Fruit fly (Drosophila melanogaster) whole organism, embryonic: ENCODE results near the gene CG32681.

Source experiments
- Adf1 ChIP-seq: fragments of 200-800 bp; sonication (Bioruptor generic); IDR thresholded peaks from 2 replicates; pipeline ENCODE4 v1.3.6; 2022; ENCODE audit warnings: missing biosample characterization, missing genetic modification characterization
- BEAF-32 ChIP-seq: fragments of 200-800 bp; sonication (Bioruptor generic); optimal IDR thresholded peaks from 3 replicates; lab custom pipeline; 2017; ENCODE audit warnings: missing biosample characterization, missing genetic modification characterization, mild to moderate bottlenecking, moderate library complexity, missing genetic modification reagents
- CG11560 ChIP-seq: fragments of 200-800 bp; sonication (Bioruptor generic); IDR thresholded peaks from 3 replicates; pipeline ENCODE4 v1.3.6; 2022; ENCODE audit warnings: missing biosample characterization, missing genetic modification characterization
- CG11696 ChIP-seq: fragments of 200-800 bp; sonication (Bioruptor generic); IDR thresholded peaks from 2 replicates; pipeline ENCODE4 v1.3.6; 2022; ENCODE audit warnings: missing biosample characterization, missing genetic modification characterization
- CG12236 ChIP-seq: fragments of 200-800 bp; sonication (Bioruptor generic); optimal IDR thresholded peaks from 2 replicates; lab custom pipeline; 2016; ENCODE audit warnings: missing biosample characterization, missing genetic modification characterization
- CG12391 ChIP-seq: fragments of 200-800 bp; sonication (Bioruptor generic); optimal IDR thresholded peaks from 3 replicates; lab custom pipeline; 2018; ENCODE audit warnings: missing biosample characterization, mild to moderate bottlenecking, missing genetic modification characterization, moderate library complexity
- CG12659 ChIP-seq: fragments of 200-800 bp; sonication (Bioruptor generic); optimal IDR thresholded peaks from 3 replicates; lab custom pipeline; 2017; ENCODE audit warnings: mild to moderate bottlenecking, missing biosample characterization, missing genetic modification reagents, missing genetic modification characterization
- CG13775 ChIP-seq: fragments of 200-800 bp; sonication (Bioruptor generic); optimal IDR thresholded peaks from 3 replicates; lab custom pipeline; 2017; ENCODE audit warnings: missing biosample characterization, mild to moderate bottlenecking, missing genetic modification characterization
- CG14710 ChIP-seq: fragments of 200-800 bp; sonication (Bioruptor generic); optimal IDR thresholded peaks from 3 replicates; lab custom pipeline; 2019; ENCODE audit warnings: missing biosample characterization, mild to moderate bottlenecking, missing genetic modification characterization, moderate library complexity
- CG17186 ChIP-seq: fragments of 200-800 bp; sonication (Bioruptor generic); optimal IDR thresholded peaks from 3 replicates; lab custom pipeline; 2017; ENCODE audit warnings: missing biosample characterization, missing genetic modification reagents, missing genetic modification characterization
- CG17385 ChIP-seq: fragments of 200-800 bp; sonication (Bioruptor generic); optimal IDR thresholded peaks from 3 replicates; lab custom pipeline; 2018; ENCODE audit warnings: missing biosample characterization, mild to moderate bottlenecking, missing genetic modification characterization
- CG2116 ChIP-seq: fragments of 200-800 bp; sonication (Bioruptor generic); optimal IDR thresholded peaks from 3 replicates; lab custom pipeline; 2018; ENCODE audit warnings: missing biosample characterization, mild to moderate bottlenecking, missing genetic modification characterization
- CG2875 ChIP-seq: fragments of 200-800 bp; sonication (Bioruptor generic); optimal IDR thresholded peaks from 2 replicates; lab custom pipeline; 2017; ENCODE audit warnings: missing biosample characterization, mild to moderate bottlenecking, missing genetic modification characterization, missing genetic modification reagents
- CG30020 ChIP-seq: fragments of 200-800 bp; optimal IDR thresholded peaks from 2 replicates; lab custom pipeline; 2019; ENCODE audit warnings: missing biosample characterization, mild to moderate bottlenecking, missing genetic modification characterization, moderate library complexity
- CG34224 ChIP-seq: fragments of 200-800 bp; sonication (Bioruptor generic); IDR thresholded peaks from 3 replicates; pipeline ENCODE4 v1.3.6; 2022; ENCODE audit warnings: missing biosample characterization, missing genetic modification characterization; ENCODE audit not compliant: partially characterized antibody
- CG5245 ChIP-seq: fragments of 200-800 bp; sonication (Bioruptor generic); optimal IDR thresholded peaks from 3 replicates; lab custom pipeline; 2016; ENCODE audit warnings: missing biosample characterization, missing genetic modification characterization
- CG6689 ChIP-seq: fragments of 200-800 bp; sonication (Bioruptor generic); IDR thresholded peaks from 2 replicates; pipeline ENCODE4 v1.3.6; 2022; ENCODE audit warnings: missing biosample characterization, missing genetic modification characterization
- CG9609 ChIP-seq: fragments of 200-800 bp; sonication (Bioruptor generic); optimal IDR thresholded peaks from 3 replicates; lab custom pipeline; 2016; ENCODE audit warnings: missing biosample characterization, missing genetic modification characterization
- CG9797 ChIP-seq: fragments of 200-800 bp; sonication (Bioruptor generic); optimal IDR thresholded peaks from 3 replicates; lab custom pipeline; 2018; ENCODE audit warnings: missing biosample characterization, mild to moderate bottlenecking, missing genetic modification characterization
- CG9817 ChIP-seq: fragments of 200-800 bp; sonication (Bioruptor generic); optimal IDR thresholded peaks from 2 replicates; lab custom pipeline; 2018; ENCODE audit warnings: missing biosample characterization, mild to moderate bottlenecking, missing genetic modification characterization, moderate library complexity
- CG9932 ChIP-seq: fragments of 200-800 bp; sonication (Bioruptor generic); IDR thresholded peaks from 2 replicates; pipeline ENCODE4 v1.3.6; 2022; ENCODE audit warnings: missing biosample characterization, missing genetic modification characterization
- CoRest ChIP-seq: fragments of 200-800 bp; sonication (Bioruptor generic); optimal IDR thresholded peaks from 3 replicates; lab custom pipeline; 2018; ENCODE audit warnings: missing biosample characterization, mild to moderate bottlenecking, missing genetic modification characterization, moderate library complexity
- Dll ChIP-seq: fragments of 200-800 bp; sonication (Bioruptor generic); IDR thresholded peaks from 4 replicates; pipeline ENCODE4 v1.3.6; 2022; ENCODE audit warnings: missing biosample characterization, missing genetic modification characterization; ENCODE audit not compliant: partially characterized antibody
- Dp ChIP-seq: fragments of 200-800 bp; sonication (Bioruptor generic); optimal IDR thresholded peaks from 2 replicates; lab custom pipeline; 2018; ENCODE audit warnings: missing biosample characterization, mild to moderate bottlenecking, missing genetic modification characterization, moderate library complexity
- Drgx ChIP-seq: fragments of 200-800 bp; sonication (Bioruptor generic); IDR thresholded peaks from 2 replicates; pipeline ENCODE4 v1.3.6; 2022; ENCODE audit warnings: missing biosample characterization, missing genetic modification characterization
- Ets97D ChIP-seq: fragments of 200-800 bp; sonication (Bioruptor generic); optimal IDR thresholded peaks from 3 replicates; lab custom pipeline; 2016; ENCODE audit warnings: missing biosample characterization, missing genetic modification characterization
- Jarid2 ChIP-seq: fragments of 200-800 bp; sonication (Bioruptor generic); optimal IDR thresholded peaks from 3 replicates; lab custom pipeline; 2017; ENCODE audit warnings: mild to moderate bottlenecking, missing biosample characterization, missing genetic modification reagents, missing genetic modification characterization
- MESR4 ChIP-seq: fragments of 200-800 bp; sonication (Bioruptor generic); optimal IDR thresholded peaks from 2 replicates; lab custom pipeline; 2018; ENCODE audit warnings: missing biosample characterization, mild to moderate bottlenecking, missing genetic modification characterization, moderate library complexity
- Opbp ChIP-seq: fragments of 200-800 bp; sonication (Bioruptor generic); IDR thresholded peaks from 3 replicates; pipeline ENCODE4 v1.3.6; 2022; ENCODE audit warnings: missing biosample characterization, missing genetic modification characterization; ENCODE audit not compliant: partially characterized antibody
- Scr ChIP-seq: fragments of 200-800 bp; sonication (Bioruptor generic); IDR thresholded peaks from 2 replicates; pipeline ENCODE4 v1.3.6; 2022; ENCODE audit warnings: missing biosample characterization, missing genetic modification characterization; ENCODE audit not compliant: partially characterized antibody
- Sry-δ ChIP-seq: fragments of 200-800 bp; sonication (Bioruptor generic); optimal IDR thresholded peaks from 2 replicates; lab custom pipeline; 2016; ENCODE audit warnings: missing biosample characterization, missing genetic modification characterization
- Vsx1 ChIP-seq: fragments of 200-800 bp; sonication (Bioruptor generic); optimal IDR thresholded peaks from 2 replicates; lab custom pipeline; 2017; ENCODE audit warnings: missing biosample characterization, mild to moderate bottlenecking, missing genetic modification characterization, missing genetic modification reagents
- Xrp1 ChIP-seq: fragments of 200-800 bp; sonication (Bioruptor generic); IDR thresholded peaks from 2 replicates; pipeline ENCODE4 v1.3.6; 2022; ENCODE audit warnings: missing biosample characterization, missing genetic modification characterization
- amos ChIP-seq: fragments of 200-800 bp; sonication (Bioruptor generic); IDR thresholded peaks from 2 replicates; pipeline ENCODE4 v1.3.6; 2022; ENCODE audit warnings: missing biosample characterization, missing genetic modification characterization; ENCODE audit not compliant: partially characterized antibody
- bbx ChIP-seq: fragments of 200-800 bp; sonication (Bioruptor generic); IDR thresholded peaks from 2 replicates; pipeline ENCODE4 v1.3.6; 2022; ENCODE audit warnings: missing biosample characterization, missing genetic modification characterization; ENCODE audit not compliant: partially characterized antibody
- crp ChIP-seq, 2 experiments: fragments of 200-800 bp; sonication (Bioruptor generic); optimal IDR thresholded peaks; 2 replicates in 1 of 2; 3 replicates in 1 of 2; lab custom pipeline; 2017; ENCODE audit warnings: missing biosample characterization in 2 of 2, missing genetic modification characterization in 2 of 2, mild to moderate bottlenecking in 1 of 2, moderate library complexity in 1 of 2
- cwo ChIP-seq: fragments of 200-800 bp; sonication (Bioruptor generic); optimal IDR thresholded peaks from 3 replicates; lab custom pipeline; 2017; ENCODE audit warnings: missing biosample characterization, missing genetic modification characterization, mild to moderate bottlenecking, moderate library complexity, missing genetic modification reagents
- hbn ChIP-seq: fragments of 200-800 bp; sonication (Bioruptor generic); IDR thresholded peaks from 2 replicates; pipeline ENCODE4 v1.3.6; 2022; ENCODE audit warnings: missing biosample characterization, missing genetic modification characterization; ENCODE audit not compliant: partially characterized antibody
- insv ChIP-seq, 2 experiments: fragments of 200-800 bp; sonication (Bioruptor generic); optimal IDR thresholded peaks; 3 replicates each; lab custom pipeline; 2016 to 2018; ENCODE audit warnings: missing biosample characterization in 2 of 2, missing genetic modification characterization in 2 of 2
- kah ChIP-seq: fragments of 200-800 bp; sonication (Bioruptor generic); optimal IDR thresholded peaks from 2 replicates; lab custom pipeline; 2018; ENCODE audit warnings: missing biosample characterization, mild to moderate bottlenecking, missing genetic modification characterization
- mirr ChIP-seq: fragments of 200-800 bp; sonication (Bioruptor generic); optimal IDR thresholded peaks from 3 replicates; lab custom pipeline; 2018; ENCODE audit warnings: missing biosample characterization, mild to moderate bottlenecking, missing genetic modification characterization
- nerfin-1 ChIP-seq: fragments of 200-800 bp; sonication (Bioruptor generic); optimal IDR thresholded peaks from 3 replicates; lab custom pipeline; 2019; ENCODE audit warnings: missing biosample characterization, mild to moderate bottlenecking, missing genetic modification characterization, moderate library complexity
- nerfin-2 ChIP-seq: fragments of 200-800 bp; sonication (Bioruptor generic); IDR thresholded peaks from 2 replicates; pipeline ENCODE4 v1.3.6; 2022; ENCODE audit warnings: missing biosample characterization, missing genetic modification characterization; ENCODE audit not compliant: partially characterized antibody
- pho ChIP-seq: fragments of 200-800 bp; sonication (Bioruptor generic); optimal IDR thresholded peaks from 2 replicates; lab custom pipeline; 2016; ENCODE audit warnings: missing biosample characterization, missing genetic modification characterization
- scrt ChIP-seq: fragments of 200-800 bp; sonication (Bioruptor generic); optimal IDR thresholded peaks from 2 replicates; lab custom pipeline; 2018; ENCODE audit warnings: missing biosample characterization, mild to moderate bottlenecking, missing genetic modification characterization, moderate library complexity
- slou ChIP-seq: fragments of 200-800 bp; sonication (Bioruptor generic); optimal IDR thresholded peaks from 3 replicates; lab custom pipeline; 2016; ENCODE audit warnings: missing biosample characterization, missing genetic modification characterization
- sna ChIP-seq: fragments of 200-800 bp; sonication (Bioruptor generic); IDR thresholded peaks from 2 replicates; pipeline ENCODE4 v1.3.6; 2022; ENCODE audit warnings: missing biosample characterization, missing genetic modification characterization; ENCODE audit not compliant: partially characterized antibody
- ttk ChIP-seq: fragments of 200-800 bp; sonication (Bioruptor generic); IDR thresholded peaks from 2 replicates; pipeline ENCODE4 v2.1.2; 2022; ENCODE audit warnings: missing biosample characterization, missing genetic modification characterization

The CG32681 gene

DNA sequence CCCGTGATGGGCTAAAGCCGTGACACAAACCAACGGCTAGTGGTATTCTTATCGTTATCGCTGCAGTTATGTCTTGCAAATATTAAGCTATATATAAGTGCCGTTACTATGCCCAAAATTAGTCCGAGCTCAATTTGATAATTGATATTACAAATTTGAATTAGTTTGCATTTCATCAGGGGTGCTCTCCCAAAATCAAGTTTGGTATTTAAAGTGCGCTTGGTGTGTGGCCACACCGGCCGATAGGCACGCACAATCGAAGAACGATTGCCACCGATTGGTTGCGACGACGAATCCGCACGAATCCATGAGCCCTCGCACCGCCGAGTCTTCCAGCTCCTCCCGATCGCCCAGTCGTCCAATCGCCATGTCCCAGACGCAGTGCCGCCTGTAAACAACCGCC lies 13.3 kb downstream of the CG32681 start, which contains the start of gene CG17841 (continued):
- no peak for TF ChIP-seq Drgx (GFP tag; lab: Robert Waterston, UW)
- TF ChIP-seq bbx = peak; percentile 53
- peak; percentile 17 for TF ChIP-seq CG9609 (GFP tag; lab: Kevin White, UChicago)
- TF ChIP-seq CG12659 (GFP tag; lab: Kevin White, UChicago) = peak; percentile 55
- TF ChIP-seq CG17186 (GFP tag; lab: Kevin White, UChicago) = peak; percentile 34
- peak in 1 of 2 experiments; percentile 15 for TF ChIP-seq insv (GFP tag; optimal IDR thresholded peaks at IDR 0.05; lab: Kevin White, UChicago)
- no peak for TF ChIP-seq CG17385
- TF ChIP-seq CG2875 = no peak
- TF ChIP-seq BEAF-32 (GFP tag; lab: Kevin White, UChicago) = peak; percentile 63
- TF ChIP-seq nerfin-1 = no peak
- peak; percentile 89 for TF ChIP-seq CG2116 (GFP tag; lab: Kevin White, UChicago)
- no peak for TF ChIP-seq CG12236 (GFP tag; lab: Kevin White, UChicago)
- TF ChIP-seq scrt = peak; percentile 70
- TF ChIP-seq pho (GFP tag; lab: Kevin White, UChicago) = no peak
- no peak for TF ChIP-seq CG5245 (GFP tag; lab: Kevin White, UChicago)
- TF ChIP-seq CG34224 (GFP tag; lab: Robert Waterston, UW) = 0 out of 3 replicates have a peak, but pooled peaks have one; percentile 35
- 0 out of 3 replicates have a peak, but pooled peaks have one; percentile 50 for TF ChIP-seq Opbp (GFP tag; lab: Robert Waterston, UW)
- peak; percentile 81 for TF ChIP-seq MESR4 (GFP tag; lab: Kevin White, UChicago)
- no peak for TF ChIP-seq Xrp1 (GFP tag; lab: Robert Waterston, UW)
- TF ChIP-seq Ets97D (GFP tag; lab: Kevin White, UChicago) = peak; percentile 40
- peak; percentile 89 for TF ChIP-seq CG14710
- TF ChIP-seq Scr (GFP tag; lab: Robert Waterston, UW) = peak; percentile 45; the same call in 1 of the 2 replicates
- TF ChIP-seq CG30020 (tag; lab: Kevin White, UChicago) = peak; percentile 59
- peak; percentile 60; the same call in 1 of the 4 replicates for TF ChIP-seq Dll (GFP tag; lab: Robert Waterston, UW)
- TF ChIP-seq CoRest (tag; lab: Kevin White, UChicago) = peak; percentile 48
- TF ChIP-seq cwo = no peak
- TF ChIP-seq CG11696 (GFP tag; lab: Robert Waterston, UW) = no peak
- TF ChIP-seq Vsx1 = no peak
- TF ChIP-seq CG6689 = no peak
- TF ChIP-seq CG12391 (tag; lab: Kevin White, UChicago) = peak; percentile 15
- TF ChIP-seq mirr (GFP tag; lab: Kevin White, UChicago) = no peak
- peak; percentile 8 for TF ChIP-seq CG13775 (GFP tag; lab: Kevin White, UChicago)
- TF ChIP-seq CG9797 (GFP tag; lab: Kevin White, UChicago) = peak; percentile 80
- TF ChIP-seq crp (GFP tag; optimal IDR thresholded peaks at IDR 0.05; lab: Kevin White, UChicago) = peak in 1 of 2 experiments; percentile 11
- TF ChIP-seq hbn (GFP tag; lab: Robert Waterston, UW) = 0 out of 2 replicates have a peak, but pooled peaks have one; percentile 20
- 0 out of 2 replicates have a peak, but pooled peaks have one; percentile 29 for TF ChIP-seq sna
- TF ChIP-seq Dp (GFP tag; lab: Kevin White, UChicago) = peak; percentile 83
- TF ChIP-seq Adf1 (GFP tag; lab: Robert Waterston, UW) = no peak
- TF ChIP-seq Sry-δ = peak; percentile 75
- TF ChIP-seq Jarid2 (GFP tag; lab: Kevin White, UChicago) = peak; percentile 27
- TF ChIP-seq amos (GFP tag; lab: Robert Waterston, UW) = peak; percentile 43; the same call in 1 of the 2 replicates
- no peak for TF ChIP-seq CG9817
- peak; percentile 26 for TF ChIP-seq kah
- TF ChIP-seq nerfin-2 (GFP tag; lab: Robert Waterston, UW) = peak; percentile 44; the same call in 1 of the 2 replicates
- TF ChIP-seq CG9932 (GFP tag; lab: Robert Waterston, UW) = no peak
- no peak for TF ChIP-seq ttk
- TF ChIP-seq CG11560 (tag; lab: Robert Waterston, UW) = peak; percentile 72; the same call in 2 of the 3 replicates
- no peak for TF ChIP-seq slou (GFP tag; lab: Kevin White, UChicago)
